Comparison of ENCODE assay signal across 1 fruit fly cellular context in genomic region chr3L:16765647-16766628, dm6.
TF ChIP-seq lines count a peak whose summit lies in the region.

Gene Nrt (plus strand): TSS chr3L:16766072.

TF ChIP-seq in whole organism, embryonic, 481 proteins besides CTCF, POLR2A, EP300 and RAD21 (continued from another document and continues in another):
- TF ChIP-seq h (optimal IDR thresholded peaks at IDR 0.05; lab: Kevin White, UChicago) (no peak), CG9932 (GFP tag; IDR thresholded peaks at IDR 0.05; lab: Robert Waterston, UW) (peak; percentile 56; the same call in 1 of the 2 replicates), lbe (GFP tag; optimal IDR thresholded peaks at IDR 0.05; lab: Kevin White, UChicago) (peak; percentile 24), CG6689 (GFP tag; IDR thresholded peaks at IDR 0.05; lab: Robert Waterston, UW) (peak; percentile 73), Dref (GFP tag; IDR thresholded peaks at IDR 0.05; lab: Robert Waterston, UW) (no peak), CG10209 (GFP tag; optimal IDR thresholded peaks at IDR 0.05; lab: Kevin White, UChicago) (peak; percentile 41), CG12104 (GFP tag; optimal IDR thresholded peaks at IDR 0.05; lab: Kevin White, UChicago) (peak; percentile 34), dimm (GFP tag; IDR thresholded peaks at IDR 0.05; lab: Robert Waterston, UW) (no peak), CG6854 (GFP tag; optimal IDR thresholded peaks at IDR 0.05; lab: Kevin White, UChicago) (no peak), CG13894 (tag; optimal IDR thresholded peaks at IDR 0.05; lab: Kevin White, UChicago) (peak; percentile 28), crc (GFP tag; optimal IDR thresholded peaks at IDR 0.05; lab: Kevin White, UChicago) (no peak), ab (GFP tag; optimal IDR thresholded peaks at IDR 0.05; lab: Kevin White, UChicago) (no peak), CG16815 (GFP tag; optimal IDR thresholded peaks at IDR 0.05; lab: Kevin White, UChicago) (peak; percentile 18), Rfx (GFP tag; IDR thresholded peaks at IDR 0.05; lab: Robert Waterston, UW) (peak; percentile 73), Hmx (GFP tag; optimal IDR thresholded peaks at IDR 0.05; lab: Kevin White, UChicago) (no peak), slbo (GFP tag; IDR thresholded peaks at IDR 0.05; lab: Robert Waterston, UW) (peak; percentile 23; the same call in 1 of the 2 replicates), Max (GFP tag; optimal IDR thresholded peaks at IDR 0.05; lab: Kevin White, UChicago) (peak; percentile 59), CG30403 (GFP tag; optimal IDR thresholded peaks at IDR 0.05; lab: Kevin White, UChicago) (peak; percentile 63), CG8281 (tag; optimal IDR thresholded peaks at IDR 0.05; lab: Kevin White, UChicago) (no peak), fru (optimal IDR thresholded peaks at IDR 0.05; lab: Kevin White, UChicago) (no peak), disco-r (GFP tag; optimal IDR thresholded peaks at IDR 0.05; lab: Kevin White, UChicago) (no peak), CG8478 (optimal IDR thresholded peaks at IDR 0.05; lab: Kevin White, UChicago) (no peak), ssp (GFP tag; IDR thresholded peaks at IDR 0.05; lab: Robert Waterston, UW) (no peak), emc (GFP tag; optimal IDR thresholded peaks at IDR 0.05; lab: Kevin White, UChicago) (no peak), Xrp1 (GFP tag; IDR thresholded peaks at IDR 0.05; lab: Robert Waterston, UW) (peak; percentile 80), gro (GFP tag; optimal IDR thresholded peaks at IDR 0.05; lab: Kevin White, UChicago) (no peak), CG14860 (GFP tag; IDR thresholded peaks at IDR 0.05; lab: Robert Waterston, UW; ENCODE audit: partially characterized antibody) (peak; percentile 22; the same call in 1 of the 3 replicates), Stat92E (GFP tag; optimal IDR thresholded peaks at IDR 0.05; lab: Kevin White, UChicago) (peak in 1 of 3 experiments; percentile 84), CG10543 (GFP tag; optimal IDR thresholded peaks at IDR 0.05; lab: Kevin White, UChicago) (peak; percentile 60), fu2 (GFP tag; optimal IDR thresholded peaks at IDR 0.05; lab: Kevin White, UChicago) (no peak), slp2 (GFP tag; optimal IDR thresholded peaks at IDR 0.05; lab: Kevin White, UChicago) (no peak), CG2120 (GFP tag; optimal IDR thresholded peaks at IDR 0.05; lab: Kevin White, UChicago) (peak; percentile 54), Dek (tag; optimal IDR thresholded peaks at IDR 0.05; lab: Kevin White, UChicago) (peak; percentile 48), sisA (GFP tag; IDR thresholded peaks at IDR 0.05; lab: Robert Waterston, UW) (peak; percentile 14; the same call in 1 of the 2 replicates), CG9437 (GFP tag; optimal IDR thresholded peaks at IDR 0.05; lab: Kevin White, UChicago) (no peak), dan (GFP tag; IDR thresholded peaks at IDR 0.05; lab: Robert Waterston, UW) (no peak), CG4282 (GFP tag; optimal IDR thresholded peaks at IDR 0.05; lab: Kevin White, UChicago) (no peak), crol (GFP tag; IDR thresholded peaks at IDR 0.05; lab: Robert Waterston, UW) (no peak), danr (GFP tag; IDR thresholded peaks at IDR 0.05; lab: Robert Waterston, UW) (no peak), grn (GFP tag; optimal IDR thresholded peaks at IDR 0.05; lab: Kevin White, UChicago) (no peak), CG7928 (GFP tag; optimal IDR thresholded peaks at IDR 0.05; lab: Kevin White, UChicago) (peak; percentile 1), CG8388 (GFP tag; optimal IDR thresholded peaks at IDR 0.05; lab: Kevin White, UChicago) (peak; percentile 74), Chrac-16 (GFP tag; optimal IDR thresholded peaks at IDR 0.05; lab: Kevin White, UChicago) (peak; percentile 34), Mrtf (GFP tag; IDR thresholded peaks at IDR 0.05; lab: Robert Waterston, UW) (no peak), Pdp1 (GFP tag; optimal IDR thresholded peaks at IDR 0.05; lab: Kevin White, UChicago) (peak in 1 of 2 experiments; percentile 28), pan (optimal IDR thresholded peaks at IDR 0.05; lab: Kevin White, UChicago) (no peak), pan (GFP tag; optimal IDR thresholded peaks at IDR 0.05 in 1 of 2, IDR thresholded peaks at IDR 0.05 in 1 of 2) (no peak), Deaf1 (tag; optimal IDR thresholded peaks at IDR 0.05; lab: Kevin White, UChicago) (peak; percentile 37), corto (GFP tag; optimal IDR thresholded peaks at IDR 0.05; lab: Kevin White, UChicago) (peak; percentile 4), gt (GFP tag; IDR thresholded peaks at IDR 0.05; lab: Robert Waterston, UW) (no peak), rib (GFP tag; IDR thresholded peaks at IDR 0.05; lab: Robert Waterston, UW) (0 out of 2 replicates have a peak, but pooled peaks have one; percentile 23), CG2116 (GFP tag; optimal IDR thresholded peaks at IDR 0.05; lab: Kevin White, UChicago) (peak; percentile 42), Lim3 (GFP tag; IDR thresholded peaks at IDR 0.05; lab: Robert Waterston, UW) (no peak), zen (tag; optimal IDR thresholded peaks at IDR 0.05; lab: Kevin White, UChicago) (no peak), ash1 (GFP tag; optimal IDR thresholded peaks at IDR 0.05; lab: Kevin White, UChicago) (no peak), CG17385 (GFP tag; optimal IDR thresholded peaks at IDR 0.05; lab: Kevin White, UChicago) (peak; percentile 69), slou (GFP tag; optimal IDR thresholded peaks at IDR 0.05; lab: Kevin White, UChicago) (no peak), CG3847 (GFP tag; IDR thresholded peaks at IDR 0.05; lab: Robert Waterston, UW) (0 out of 2 replicates have a peak, but pooled peaks have one; percentile 27), CG3995 (GFP tag; optimal IDR thresholded peaks at IDR 0.05; lab: Kevin White, UChicago) (no peak), Kr (GFP tag; optimal IDR thresholded peaks at IDR 0.05; lab: Kevin White, UChicago) (no peak), CG13624 (GFP tag; optimal IDR thresholded peaks at IDR 0.05; lab: Kevin White, UChicago) (no peak), Sin3A (optimal IDR thresholded peaks at IDR 0.05; lab: Kevin White, UChicago) (no peak), CG17186 (GFP tag; optimal IDR thresholded peaks at IDR 0.05; lab: Kevin White, UChicago) (no peak), Fer2 (tag; optimal IDR thresholded peaks at IDR 0.05; lab: Kevin White, UChicago) (peak; percentile 28), CG10431 (GFP tag; optimal IDR thresholded peaks at IDR 0.05; lab: Kevin White, UChicago) (peak; percentile 26), klu (GFP tag; IDR thresholded peaks at IDR 0.05; lab: Robert Waterston, UW) (no peak), CG12659 (GFP tag; optimal IDR thresholded peaks at IDR 0.05; lab: Kevin White, UChicago) (peak; percentile 58), hkb (optimal IDR thresholded peaks at IDR 0.05; lab: Kevin White, UChicago) (no peak), hkb (GFP tag; IDR thresholded peaks at IDR 0.05; lab: Robert Waterston, UW) (peak; percentile 79), CrebB (tag; optimal IDR thresholded peaks at IDR 0.05; lab: Kevin White, UChicago) (peak; percentile 43), Hr51 (GFP tag; optimal IDR thresholded peaks at IDR 0.05; lab: Kevin White, UChicago) (peak in 1 of 2 experiments; percentile 84), vvl (GFP tag; IDR thresholded peaks at IDR 0.05; lab: Robert Waterston, UW) (peak; percentile 79), pum (GFP tag; optimal IDR thresholded peaks at IDR 0.05; lab: Kevin White, UChicago) (no peak), kay (GFP tag; optimal IDR thresholded peaks at IDR 0.05; lab: Kevin White, UChicago) (peak; percentile 34), en (GFP tag; optimal IDR thresholded peaks at IDR 0.05; lab: Kevin White, UChicago) (no peak), dysf (GFP tag; IDR thresholded peaks at IDR 0.05; lab: Robert Waterston, UW) (0 out of 3 replicates have a peak, but pooled peaks have one; percentile 43), CG4730 (GFP tag; IDR thresholded peaks at IDR 0.05; lab: Robert Waterston, UW) (no peak; the same call in 1 of the 2 replicates), BEAF-32 (GFP tag; optimal IDR thresholded peaks at IDR 0.05; lab: Kevin White, UChicago) (no peak), CG17361 (GFP tag; IDR thresholded peaks at IDR 0.05; lab: Robert Waterston, UW) (peak; percentile 67; the same call in 2 of the 3 replicates), CG17829 (tag; optimal IDR thresholded peaks at IDR 0.05; lab: Kevin White, UChicago) (peak; percentile 67), zf30C (GFP tag; optimal IDR thresholded peaks at IDR 0.05; lab: Kevin White, UChicago) (peak; percentile 7), dmrt11E (tag; optimal IDR thresholded peaks at IDR 0.05; lab: Kevin White, UChicago) (peak; percentile 74), bbx (GFP tag; IDR thresholded peaks at IDR 0.05; lab: Robert Waterston, UW; ENCODE audit: partially characterized antibody) (peak; percentile 50; the same call in 1 of the 2 replicates), Trl (optimal IDR thresholded peaks at IDR 0.05; lab: Kevin White, UChicago) (peak in 1 of 2 experiments; percentile 10), Trl (GFP tag; optimal IDR thresholded peaks at IDR 0.05; lab: Kevin White, UChicago) (no peak), ERR (GFP tag; optimal IDR thresholded peaks at IDR 0.05; lab: Kevin White, UChicago) (no peak), dmrt99B (tag; optimal IDR thresholded peaks at IDR 0.05; lab: Kevin White, UChicago) (peak; percentile 72), bcd (GFP tag; optimal IDR thresholded peaks at IDR 0.05; lab: Kevin White, UChicago) (peak; percentile 13), CG8359 (GFP tag; optimal IDR thresholded peaks at IDR 0.05; lab: Kevin White, UChicago; ENCODE audit: borderline replicate concordance) (peak; percentile 6), grau (tag; optimal IDR thresholded peaks at IDR 0.05; lab: Kevin White, UChicago) (peak; percentile 77), pho (GFP tag; optimal IDR thresholded peaks at IDR 0.05; lab: Kevin White, UChicago) (no peak), bigmax (GFP tag; optimal IDR thresholded peaks at IDR 0.05; lab: Kevin White, UChicago) (no peak), tio (GFP tag; optimal IDR thresholded peaks at IDR 0.05; lab: Kevin White, UChicago) (no peak), phol (tag; optimal IDR thresholded peaks at IDR 0.05; lab: Kevin White, UChicago) (peak; percentile 57), p53 (GFP tag; optimal IDR thresholded peaks at IDR 0.05; lab: Kevin White, UChicago) (no peak), prd (optimal IDR thresholded peaks at IDR 0.05; lab: Kevin White, UChicago) (no peak), prd (GFP tag; IDR thresholded peaks at IDR 0.05; lab: Robert Waterston, UW) (peak; percentile 66), CG6765 (GFP tag; optimal IDR thresholded peaks at IDR 0.05; lab: Kevin White, UChicago) (peak; percentile 82), Med (GFP tag; lab: Kevin White, UChicago) (peak; percentile 93), NC2α (GFP tag; optimal IDR thresholded peaks at IDR 0.05; lab: Kevin White, UChicago) (no peak), zfh1 (GFP tag; IDR thresholded peaks at IDR 0.05; lab: Robert Waterston, UW) (peak; percentile 39; the same call in 1 of the 3 replicates), CG9817 (tag; optimal IDR thresholded peaks at IDR 0.05; lab: Kevin White, UChicago) (peak; percentile 47), so (GFP tag; IDR thresholded peaks at IDR 0.05; lab: Robert Waterston, UW) (no peak), CG16779 (GFP tag; IDR thresholded peaks at IDR 0.05; lab: Robert Waterston, UW) (no peak; the same call in 1 of the 2 replicates), gcm (GFP tag; optimal IDR thresholded peaks at IDR 0.05; lab: Kevin White, UChicago) (peak; percentile 97), CG1832 (GFP tag; optimal IDR thresholded peaks at IDR 0.05; lab: Kevin White, UChicago) (no peak), lab (GFP tag; optimal IDR thresholded peaks at IDR 0.05; lab: Kevin White, UChicago) (peak; percentile 80), jing (GFP tag; optimal IDR thresholded peaks at IDR 0.05; lab: Kevin White, UChicago) (no peak), her (GFP tag; optimal IDR thresholded peaks at IDR 0.05; lab: Kevin White, UChicago) (peak; percentile 31), CG7963 (GFP tag; IDR thresholded peaks at IDR 0.05; lab: Robert Waterston, UW; ENCODE audit: partially characterized antibody) (no peak), CG12744 (GFP tag; optimal IDR thresholded peaks at IDR 0.05; lab: Kevin White, UChicago) (no peak), CG4617 (GFP tag; optimal IDR thresholded peaks at IDR 0.05; lab: Kevin White, UChicago; ENCODE audit: borderline replicate concordance) (no peak), pfk (GFP tag; optimal IDR thresholded peaks at IDR 0.05; lab: Kevin White, UChicago) (peak; percentile 48), Six4 (GFP tag; optimal IDR thresholded peaks at IDR 0.05; lab: Kevin White, UChicago) (peak; percentile 21), CG12155 (GFP tag; optimal IDR thresholded peaks at IDR 0.05; lab: Kevin White, UChicago) (peak; percentile 12), CG8924 (tag; optimal IDR thresholded peaks at IDR 0.05; lab: Kevin White, UChicago) (peak; percentile 82), Nf-YC (tag; optimal IDR thresholded peaks at IDR 0.05; lab: Kevin White, UChicago) (peak; percentile 69), Sox100B (GFP tag; optimal IDR thresholded peaks at IDR 0.05; lab: Kevin White, UChicago) (peak; percentile 77), sna (GFP tag; IDR thresholded peaks at IDR 0.05; lab: Robert Waterston, UW; ENCODE audit: partially characterized antibody) (peak; percentile 20; the same call in 1 of the 2 replicates), kah (GFP tag; optimal IDR thresholded peaks at IDR 0.05; lab: Kevin White, UChicago) (peak; percentile 39), tgo (GFP tag; IDR thresholded peaks at IDR 0.05; lab: Robert Waterston, UW) (peak; percentile 44; the same call in 1 of the 3 replicates), CG15479 (GFP tag; optimal IDR thresholded peaks at IDR 0.05; lab: Kevin White, UChicago) (peak; percentile 68), lilli (GFP tag; optimal IDR thresholded peaks at IDR 0.05; lab: Kevin White, UChicago) (peak; percentile 31), CG7271 (tag; optimal IDR thresholded peaks at IDR 0.05; lab: Kevin White, UChicago) (no peak), CG11696 (GFP tag; IDR thresholded peaks at IDR 0.05; lab: Robert Waterston, UW) (no peak), CG16863 (GFP tag; optimal IDR thresholded peaks at IDR 0.05; lab: Kevin White, UChicago) (no peak), CG11456 (GFP tag; IDR thresholded peaks at IDR 0.05; lab: Robert Waterston, UW) (no peak), Dip2 (GFP tag; IDR thresholded peaks at IDR 0.05; lab: Robert Waterston, UW) (no peak), ken (GFP tag; IDR thresholded peaks at IDR 0.05; lab: Robert Waterston, UW) (no peak), CG1233 (GFP tag; optimal IDR thresholded peaks at IDR 0.05; lab: Kevin White, UChicago) (peak; percentile 59), CoRest (tag; optimal IDR thresholded peaks at IDR 0.05; lab: Kevin White, UChicago) (peak; percentile 69), Dad (GFP tag; optimal IDR thresholded peaks at IDR 0.05; lab: Kevin White, UChicago) (no peak), NfI (GFP tag; optimal IDR thresholded peaks at IDR 0.05; lab: Kevin White, UChicago) (peak; percentile 49)
